Fruit fly (Drosophila melanogaster) whole organism, prepupa: ENCODE data around the gene CG3123.

Experiments
- Blimp-1 ChIP-seq: fragments of 200-800 bp; sonication (Bioruptor generic); optimal IDR thresholded peaks from 3 replicates; lab custom pipeline; 2017; ENCODE audit warnings: missing biosample characterization, missing genetic modification characterization, mild to moderate bottlenecking, moderate library complexity, missing genetic modification reagents
- CG10669 ChIP-seq: fragments of 200-800 bp; sonication (Bioruptor generic); optimal IDR thresholded peaks from 3 replicates; lab custom pipeline; 2018; ENCODE audit warnings: missing biosample characterization, mild to moderate bottlenecking, missing genetic modification characterization, moderate library complexity
- CG11762 ChIP-seq: fragments of 200-800 bp; sonication (Bioruptor generic); optimal IDR thresholded peaks from 3 replicates; lab custom pipeline; 2016; ENCODE audit warnings: missing biosample characterization, missing genetic modification characterization; ENCODE audit not compliant: insufficient read depth
- CG11902 ChIP-seq: fragments of 200-800 bp; sonication (Bioruptor generic); optimal IDR thresholded peaks from 3 replicates; lab custom pipeline; 2016; ENCODE audit warnings: missing biosample characterization, missing genetic modification characterization
- CG15336 ChIP-seq: fragments of 200-800 bp; sonication (Bioruptor generic); IDR thresholded peaks from 2 replicates; pipeline ENCODE4 v1.3.6; 2022; ENCODE audit warnings: missing biosample characterization, missing genetic modification characterization
- CG31627 ChIP-seq: fragments of 200-800 bp; sonication (Bioruptor generic); optimal IDR thresholded peaks from 3 replicates; lab custom pipeline; 2016; ENCODE audit warnings: missing biosample characterization, missing genetic modification characterization
- CG34406 ChIP-seq: fragments of 200-800 bp; sonication (Bioruptor generic); optimal IDR thresholded peaks from 3 replicates; lab custom pipeline; 2016; ENCODE audit warnings: missing biosample characterization, missing genetic modification characterization
- CG3919 ChIP-seq: fragments of 200-800 bp; sonication (Bioruptor generic); optimal IDR thresholded peaks from 3 replicates; lab custom pipeline; 2016; ENCODE audit warnings: missing biosample characterization, missing genetic modification characterization
- CG6163 ChIP-seq: fragments of 200-800 bp; sonication (Bioruptor generic); IDR thresholded peaks from 3 replicates; pipeline ENCODE4 v1.3.6; 2022; ENCODE audit warnings: missing biosample characterization, missing genetic modification characterization
- CG6276 ChIP-seq: fragments of 200-800 bp; sonication (Bioruptor generic); optimal IDR thresholded peaks from 2 replicates; lab custom pipeline; 2017; ENCODE audit warnings: missing biosample characterization, mild to moderate bottlenecking, missing genetic modification characterization
- CG6792 ChIP-seq: fragments of 200-800 bp; sonication (Bioruptor generic); optimal IDR thresholded peaks from 3 replicates; lab custom pipeline; 2016; ENCODE audit warnings: missing biosample characterization, missing genetic modification characterization
- CG6808 ChIP-seq: fragments of 200-800 bp; sonication (Bioruptor generic); optimal IDR thresholded peaks from 3 replicates; lab custom pipeline; 2017; ENCODE audit warnings: missing biosample characterization, missing genetic modification characterization, mild to moderate bottlenecking, moderate library complexity, missing genetic modification reagents
- CG6854 ChIP-seq: fragments of 200-800 bp; sonication (Bioruptor generic); optimal IDR thresholded peaks from 2 replicates; lab custom pipeline; 2017; ENCODE audit warnings: missing biosample characterization, mild to moderate bottlenecking, missing genetic modification characterization
- CG7368 ChIP-seq: fragments of 200-800 bp; sonication (Bioruptor generic); optimal IDR thresholded peaks from 3 replicates; lab custom pipeline; 2016; ENCODE audit warnings: missing biosample characterization, missing genetic modification characterization
- CG8119 ChIP-seq: fragments of 200-800 bp; sonication (Bioruptor generic); IDR thresholded peaks from 3 replicates; pipeline ENCODE4 v1.3.6; 2022; ENCODE audit warnings: missing biosample characterization, missing genetic modification characterization
- CG8632 ChIP-seq: fragments of 200-800 bp; sonication (Bioruptor generic); optimal IDR thresholded peaks from 3 replicates; lab custom pipeline; 2016; ENCODE audit warnings: missing biosample characterization, missing genetic modification characterization
- CG9139 ChIP-seq: fragments of 200-800 bp; sonication (Bioruptor generic); optimal IDR thresholded peaks from 3 replicates; lab custom pipeline; 2017; ENCODE audit warnings: missing biosample characterization, mild to moderate bottlenecking, missing genetic modification characterization
- Eip75B ChIP-seq: fragments of 200-800 bp; sonication (Bioruptor generic); optimal IDR thresholded peaks from 3 replicates; lab custom pipeline; 2016; ENCODE audit warnings: missing biosample characterization, missing genetic modification characterization
- Eip78C ChIP-seq: fragments of 200-800 bp; sonication (Bioruptor generic); peaks from one replicate; lab custom pipeline; 2016; ENCODE audit warnings: missing biosample characterization, missing genetic modification characterization
- Eip93F ChIP-seq: fragments of 200-800 bp; sonication (Bioruptor generic); optimal IDR thresholded peaks from 2 replicates; lab custom pipeline; 2016; ENCODE audit warnings: missing biosample characterization, mild to moderate bottlenecking, missing genetic modification characterization
- Ets21C ChIP-seq: fragments of 200-800 bp; sonication (Bioruptor generic); optimal IDR thresholded peaks from 3 replicates; lab custom pipeline; 2016; ENCODE audit warnings: missing biosample characterization, missing genetic modification characterization
- Ets96B ChIP-seq: fragments of 200-800 bp; optimal IDR thresholded peaks from 2 replicates; lab custom pipeline; 2019; ENCODE audit warnings: missing biosample characterization, mild to moderate bottlenecking, missing genetic modification characterization, moderate library complexity
- Gug ChIP-seq: fragments of 200-800 bp; sonication (Bioruptor generic); IDR thresholded peaks from 2 replicates; pipeline ENCODE4 v1.3.6; 2022; ENCODE audit warnings: missing biosample characterization, missing genetic modification characterization
- Hr38 ChIP-seq: sonication (Bioruptor generic); optimal IDR thresholded peaks from 2 replicates; lab custom pipeline; 2016; ENCODE audit warnings: missing biosample characterization, missing genetic modification characterization
- Hr4 ChIP-seq: fragments of 200-800 bp; sonication (Bioruptor generic); optimal IDR thresholded peaks from 3 replicates; lab custom pipeline; 2016; ENCODE audit warnings: missing biosample characterization, missing genetic modification characterization
- Met ChIP-seq: fragments of 200-800 bp; sonication (Bioruptor generic); optimal IDR thresholded peaks from 3 replicates; lab custom pipeline; 2016; ENCODE audit warnings: missing biosample characterization, missing genetic modification characterization
- OdsH ChIP-seq: fragments of 200-800 bp; sonication (Bioruptor generic); optimal IDR thresholded peaks from 3 replicates; lab custom pipeline; 2016; ENCODE audit warnings: missing biosample characterization, missing genetic modification characterization
- Sox102F ChIP-seq: fragments of 200-800 bp; sonication (Bioruptor generic); optimal IDR thresholded peaks from 2 replicates; lab custom pipeline; 2016; ENCODE audit warnings: missing biosample characterization, mild to moderate bottlenecking, missing genetic modification characterization
- Sox14 ChIP-seq: fragments of 200-800 bp; sonication (Bioruptor generic); optimal IDR thresholded peaks from 3 replicates; lab custom pipeline; 2016; ENCODE audit warnings: missing biosample characterization, missing genetic modification characterization
- Sox15 ChIP-seq: fragments of 200-800 bp; sonication (Bioruptor generic); optimal IDR thresholded peaks from 3 replicates; lab custom pipeline; 2016; ENCODE audit warnings: missing biosample characterization, missing genetic modification characterization
- achi ChIP-seq: fragments of 200-800 bp; sonication (Bioruptor generic); optimal IDR thresholded peaks from 3 replicates; lab custom pipeline; 2016; ENCODE audit warnings: missing biosample characterization, missing genetic modification characterization
- acj6 ChIP-seq: fragments of 200-800 bp; sonication (Bioruptor generic); optimal IDR thresholded peaks from 3 replicates; lab custom pipeline; 2016; ENCODE audit warnings: missing biosample characterization, missing genetic modification characterization
- cyc ChIP-seq: fragments of 200-800 bp; sonication (Bioruptor generic); optimal IDR thresholded peaks from 3 replicates; lab custom pipeline; 2016; ENCODE audit warnings: missing biosample characterization, missing genetic modification characterization
- dac ChIP-seq: fragments of 200-800 bp; sonication (Bioruptor generic); optimal IDR thresholded peaks from 2 replicates; lab custom pipeline; 2017; ENCODE audit warnings: missing biosample characterization, mild to moderate bottlenecking, missing genetic modification characterization
- dsx ChIP-seq: fragments of 200-800 bp; optimal IDR thresholded peaks from 3 replicates; lab custom pipeline; 2019; ENCODE audit warnings: missing biosample characterization, mild to moderate bottlenecking, missing genetic modification characterization, moderate library complexity; ENCODE audit not compliant: poor library complexity, severe bottlenecking
- eg ChIP-seq: fragments of 200-800 bp; sonication (Bioruptor generic); IDR thresholded peaks from 3 replicates; pipeline ENCODE4 v1.3.6; 2022; ENCODE audit warnings: missing biosample characterization, missing genetic modification characterization
- lz ChIP-seq: fragments of 200-800 bp; sonication (Bioruptor generic); optimal IDR thresholded peaks from 3 replicates; lab custom pipeline; 2016; ENCODE audit warnings: missing biosample characterization, missing genetic modification characterization
- net ChIP-seq: fragments of 200-800 bp; sonication (Bioruptor generic); optimal IDR thresholded peaks from 3 replicates; lab custom pipeline; 2016; ENCODE audit warnings: missing biosample characterization, missing genetic modification characterization
- pdm3 ChIP-seq: fragments of 200-800 bp; sonication (Bioruptor generic); optimal IDR thresholded peaks from 3 replicates; lab custom pipeline; 2016; ENCODE audit warnings: missing biosample characterization, missing genetic modification characterization
- spab ChIP-seq: fragments of 200-800 bp; sonication (Bioruptor generic); optimal IDR thresholded peaks from 2 replicates; lab custom pipeline; 2017; ENCODE audit warnings: missing biosample characterization, mild to moderate bottlenecking, missing genetic modification characterization, missing genetic modification reagents
- ss ChIP-seq, 2 experiments: fragments of 200-800 bp; sonication (Bioruptor generic); optimal IDR thresholded peaks; 2 replicates in 1 of 2; 3 replicates in 1 of 2; lab custom pipeline; 2017 to 2018; ENCODE audit warnings: mild to moderate bottlenecking in 2 of 2, missing biosample characterization in 2 of 2, missing genetic modification characterization in 2 of 2, moderate library complexity in 1 of 2
- svp ChIP-seq: fragments of 200-800 bp; sonication (Bioruptor generic); peaks from one replicate; lab custom pipeline; 2016; ENCODE audit warnings: missing biosample characterization, missing genetic modification characterization
- topi ChIP-seq: fragments of 200-800 bp; sonication (Bioruptor generic); optimal IDR thresholded peaks from 3 replicates; lab custom pipeline; 2016; ENCODE audit warnings: missing biosample characterization, missing genetic modification characterization
- vri ChIP-seq: fragments of 200-800 bp; sonication (Bioruptor generic); optimal IDR thresholded peaks from 3 replicates; lab custom pipeline; 2016; ENCODE audit warnings: missing biosample characterization, mild to moderate bottlenecking, missing genetic modification characterization

Gene CG3123

dm6 chr2L:2839850-2840249, 14.5 kb upstream of the CG3123 start, which contains the start of gene CG2975:
CG2975 (plus strand) TSS chr2L:2840124.
- TF ChIP-seq CG7368 (GFP tag; lab: Kevin White, UChicago) = no peak
- TF ChIP-seq ss (GFP tag; optimal IDR thresholded peaks at IDR 0.05; lab: Kevin White, UChicago) = peak in 1 of 2 experiments; percentile 28

dm6 chr2L:2837742-2838461, 12.6 kb upstream of the CG3123 start, which contains the start of the genes CG3119 and Cpr23B:
CG3119 (minus strand) TSS chr2L:2837833.
Cpr23B (plus strand) TSS chr2L:2838411.
- TF ChIP-seq Eip78C (GFP tag; lab: Kevin White, UChicago) (no peak), CG34406 (no peak), CG11762 (GFP tag; lab: Kevin White, UChicago) (no peak), Ets21C (no peak), CG6808 (GFP tag; lab: Kevin White, UChicago) (no peak), CG3919 (no peak), CG31627 (no peak), Eip93F (GFP tag; lab: Kevin White, UChicago) (no peak), lz (GFP tag; lab: Kevin White, UChicago) (no peak), CG10669 (GFP tag; lab: Kevin White, UChicago) (no peak), Met (GFP tag; lab: Kevin White, UChicago) (no peak), topi (GFP tag; lab: Kevin White, UChicago) (no peak), CG6276 (GFP tag; lab: Kevin White, UChicago) (no peak), CG6792 (GFP tag; lab: Kevin White, UChicago) (no peak), CG8119 (GFP tag; lab: Robert Waterston, UW) (no peak), Sox14 (no peak), CG6854 (GFP tag; lab: Kevin White, UChicago) (no peak), acj6 (GFP tag; lab: Kevin White, UChicago) (no peak), CG9139 (GFP tag; lab: Kevin White, UChicago) (no peak)

dm6 chr2L:2830341-2830800, 5.1 kb upstream of the CG3123 start:
- peak; percentile 81 for TF ChIP-seq eg (GFP tag; lab: Robert Waterston, UW)
- peak; percentile 84 for TF ChIP-seq CG6854 (GFP tag; lab: Kevin White, UChicago)
- peak; percentile 89 for TF ChIP-seq dsx
- TF ChIP-seq CG8632 (GFP tag; lab: Kevin White, UChicago) = peak; percentile 93
- peak; percentile 96 for TF ChIP-seq CG6276 (GFP tag; lab: Kevin White, UChicago)
- TF ChIP-seq Gug (GFP tag; lab: Robert Waterston, UW) = peak; percentile 82
- TF ChIP-seq Hr38 (GFP tag; lab: Kevin White, UChicago) = no peak
- peak; percentile 85 for TF ChIP-seq CG31627
- peak; percentile 89 for TF ChIP-seq pdm3 (GFP tag; lab: Kevin White, UChicago)
- TF ChIP-seq CG15336 = peak; percentile 90
- peak; percentile 75 for TF ChIP-seq CG7368 (GFP tag; lab: Kevin White, UChicago)
- peak; percentile 71 for TF ChIP-seq Blimp-1
- TF ChIP-seq cyc (GFP tag; lab: Kevin White, UChicago) = peak; percentile 83
- TF ChIP-seq net (GFP tag; lab: Kevin White, UChicago) = peak; percentile 94
- peak; percentile 93 for TF ChIP-seq Hr4
- peak; percentile 90 for TF ChIP-seq dac (GFP tag; lab: Kevin White, UChicago)
- peak; percentile 93 for TF ChIP-seq CG6792 (GFP tag; lab: Kevin White, UChicago)
- peak; percentile 91 for TF ChIP-seq Ets96B (tag; lab: Kevin White, UChicago)
- peak; percentile 91 for TF ChIP-seq Sox14
- peak; percentile 92 for TF ChIP-seq CG11762 (GFP tag; lab: Kevin White, UChicago)
- peak; percentile 91 for TF ChIP-seq Eip75B
- peak; percentile 94 for TF ChIP-seq CG3919
- TF ChIP-seq CG11902 (GFP tag; lab: Kevin White, UChicago) = peak; percentile 82
- TF ChIP-seq achi (GFP tag; lab: Kevin White, UChicago) = peak; percentile 94
- peak; percentile 97 for TF ChIP-seq CG6808 (GFP tag; lab: Kevin White, UChicago)
- peak; percentile 95 for TF ChIP-seq OdsH (GFP tag; lab: Kevin White, UChicago)
- TF ChIP-seq Eip78C (GFP tag; lab: Kevin White, UChicago) = peak; percentile 99
- TF ChIP-seq Sox15 (GFP tag; lab: Kevin White, UChicago) = peak; percentile 88
- TF ChIP-seq CG34406 = peak; percentile 93
- TF ChIP-seq ss (GFP tag; optimal IDR thresholded peaks at IDR 0.05; lab: Kevin White, UChicago) = peak; percentile 95 to 96
- peak; percentile 90 for TF ChIP-seq Sox102F
- peak; percentile 97 for TF ChIP-seq spab (GFP tag; lab: Kevin White, UChicago)
- TF ChIP-seq acj6 (GFP tag; lab: Kevin White, UChicago) = peak; percentile 95
- peak; percentile 78 for TF ChIP-seq vri (GFP tag; lab: Kevin White, UChicago)
- peak; percentile 81 for TF ChIP-seq CG6163 (GFP tag; lab: Robert Waterston, UW)
- peak; percentile 93 for TF ChIP-seq svp (GFP tag; lab: Kevin White, UChicago)
